Fruit fly (Drosophila melanogaster) whole organism, embryonic: Measurements from ENCODE around the gene CG31729.
A peak's percentile ranks its signal among the peaks of the same experiment; 100 is the strongest.

Experiments used
- CG10274 ChIP-seq: fragments of 200-800 bp; sonication (Bioruptor generic); optimal IDR thresholded peaks from 3 replicates; lab custom pipeline; 2017; ENCODE audit warnings: missing biosample characterization, mild to moderate bottlenecking, missing genetic modification characterization
- CG10462 ChIP-seq: fragments of 200-800 bp; sonication (Bioruptor generic); optimal IDR thresholded peaks from 2 replicates; lab custom pipeline; 2016; ENCODE audit warnings: missing biosample characterization, missing genetic modification characterization
- CG12299 ChIP-seq: fragments of 200-800 bp; sonication (Bioruptor generic); optimal IDR thresholded peaks from 2 replicates; lab custom pipeline; 2018; ENCODE audit warnings: missing biosample characterization, mild to moderate bottlenecking, missing genetic modification characterization
- CG14710 ChIP-seq: fragments of 200-800 bp; sonication (Bioruptor generic); optimal IDR thresholded peaks from 3 replicates; lab custom pipeline; 2019; ENCODE audit warnings: missing biosample characterization, mild to moderate bottlenecking, missing genetic modification characterization, moderate library complexity
- CG17186 ChIP-seq: fragments of 200-800 bp; sonication (Bioruptor generic); optimal IDR thresholded peaks from 3 replicates; lab custom pipeline; 2017; ENCODE audit warnings: missing biosample characterization, missing genetic modification reagents, missing genetic modification characterization
- CG18764 ChIP-seq: fragments of 200-800 bp; sonication (Bioruptor generic); optimal IDR thresholded peaks from 3 replicates; lab custom pipeline; 2016; ENCODE audit warnings: missing biosample characterization, missing genetic modification characterization
- Ets65A ChIP-seq: fragments of 200-800 bp; sonication (Bioruptor generic); peaks from one replicate; lab custom pipeline; 2016; ENCODE audit warnings: missing biosample characterization, missing genetic modification characterization
- Hmx ChIP-seq: fragments of 200-800 bp; sonication (Bioruptor generic); optimal IDR thresholded peaks from 2 replicates; lab custom pipeline; 2016; ENCODE audit warnings: missing biosample characterization, missing genetic modification characterization
- Sry-β ChIP-seq: fragments of 200-800 bp; sonication (Bioruptor generic); optimal IDR thresholded peaks from 2 replicates; lab custom pipeline; 2018; ENCODE audit warnings: missing biosample characterization, mild to moderate bottlenecking, missing genetic modification characterization, moderate library complexity
- corto ChIP-seq: fragments of 200-800 bp; sonication (Bioruptor generic); optimal IDR thresholded peaks from 2 replicates; lab custom pipeline; 2016; ENCODE audit warnings: missing biosample characterization, mild to moderate bottlenecking, missing genetic modification characterization, moderate library complexity
- gcm ChIP-seq: fragments of 200-800 bp; sonication (Bioruptor generic); optimal IDR thresholded peaks from 2 replicates; lab custom pipeline; 2019; ENCODE audit warnings: missing biosample characterization, mild to moderate bottlenecking, missing genetic modification characterization, moderate library complexity
- hkb ChIP-seq, 2 experiments: fragments of 200-800 bp in 1 of 2; fragments of >200 bp in 1 of 2; sonication (Bioruptor generic) in 1 of 2; IDR thresholded peaks in 1 of 2; optimal IDR thresholded peaks in 1 of 2; 2 replicates each; pipeline versions ENCODE4 v1.3.6 to Lab custom; 2017 to 2022; ENCODE audit warnings: missing biosample characterization in 1 of 2, missing genetic modification characterization in 1 of 2
- tio ChIP-seq: fragments of 200-800 bp; sonication (Bioruptor generic); optimal IDR thresholded peaks from 2 replicates; lab custom pipeline; 2017; ENCODE audit warnings: missing biosample characterization, missing genetic modification characterization, inconsistent platforms

- TF ChIP-seq CG18764 (GFP tag; lab: Kevin White, UChicago) (no peak), corto (GFP tag; lab: Kevin White, UChicago) (no peak), CG10462 (GFP tag; lab: Kevin White, UChicago) (no peak), CG12299 (no peak), Sry-β (GFP tag; lab: Kevin White, UChicago) (no peak), hkb (optimal IDR thresholded peaks at IDR 0.05; lab: Kevin White, UChicago) (no peak), hkb (GFP tag; IDR thresholded peaks at IDR 0.05; lab: Robert Waterston, UW) (no peak), tio (GFP tag; lab: Kevin White, UChicago) (no peak), Ets65A (GFP tag; lab: Kevin White, UChicago) (no peak), CG10274 (GFP tag; lab: Kevin White, UChicago) (no peak), Hmx (GFP tag; lab: Kevin White, UChicago) (no peak), gcm (GFP tag; lab: Kevin White, UChicago) (no peak), CG17186 (no peak), CG14710 (tag; lab: Kevin White, UChicago) (peak; percentile 2)
Observed at dm6 chr2L:13289689-13290088, at the start of gene CG31729.
